Fruit fly (Drosophila melanogaster): Measurements from ENCODE around the gene Cp15.

The Cp15 gene

DNA sequence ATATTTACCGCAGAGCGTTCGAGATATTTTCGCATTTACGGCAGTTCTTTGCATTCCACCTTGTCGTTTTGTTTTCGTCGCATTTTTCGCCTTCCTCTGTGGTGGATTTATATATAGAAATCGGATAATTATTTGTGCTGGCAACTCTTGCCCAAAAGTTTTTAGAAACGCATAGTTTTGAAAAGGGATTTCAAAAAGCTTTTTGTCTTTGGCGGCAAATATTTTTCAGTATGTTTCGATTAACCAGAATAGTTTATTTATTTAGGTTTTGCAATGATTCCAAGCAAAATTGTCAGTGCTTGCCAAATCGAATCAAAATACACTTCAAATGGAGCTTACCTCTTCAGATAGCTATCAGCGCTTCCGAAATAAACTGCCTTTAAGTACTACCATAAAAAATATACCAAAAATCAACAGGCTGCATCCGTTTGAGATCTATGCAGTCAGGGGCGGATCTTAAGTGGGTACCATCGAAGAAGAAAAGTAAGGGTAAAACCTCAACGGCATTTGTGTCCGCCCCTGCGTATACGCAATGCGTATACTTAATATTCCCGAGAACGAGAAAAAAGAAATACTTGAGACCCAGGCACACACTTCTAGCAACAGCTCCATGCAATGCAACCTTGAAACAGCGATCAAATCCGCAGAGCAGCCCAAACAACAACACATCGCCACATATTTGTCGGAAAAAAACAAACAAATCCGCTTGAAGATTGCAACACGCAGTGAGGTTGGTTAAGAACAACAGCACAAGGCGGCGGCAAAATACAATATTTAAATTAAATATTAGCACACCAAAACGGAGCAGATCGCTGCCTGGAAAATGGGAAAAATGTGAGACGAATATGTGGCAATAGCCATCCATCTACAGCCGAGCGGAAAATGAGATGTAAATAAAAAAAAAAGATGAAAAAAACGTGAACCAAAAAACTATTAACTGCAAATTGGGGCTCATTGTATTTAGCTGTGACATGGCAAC is 21.7 kb downstream of the Cp15 start, which contains the start of gene CG13306 (continued):
- TF ChIP-seq CG6813 (GFP tag; optimal IDR thresholded peaks at IDR 0.05), result no peak
- no peak for TF ChIP-seq CG3726 (GFP tag; IDR thresholded peaks at IDR 0.05)
- no peak for TF ChIP-seq Xrp1 (GFP tag; IDR thresholded peaks at IDR 0.05)
- 0 out of 2 replicates have a peak, but pooled peaks have one; percentile 6 for TF ChIP-seq CG11247 (GFP tag; IDR thresholded peaks at IDR 0.05)
- no peak for TF ChIP-seq Xbp1 (GFP tag; optimal IDR thresholded peaks at IDR 0.05)
- no peak for TF ChIP-seq CG11696 (GFP tag; IDR thresholded peaks at IDR 0.05)
- TF ChIP-seq CG11398 (GFP tag; optimal IDR thresholded peaks at IDR 0.05), result no peak
- no peak for TF ChIP-seq CG10274 (GFP tag; optimal IDR thresholded peaks at IDR 0.05)
- TF ChIP-seq CG2712 (tag; optimal IDR thresholded peaks at IDR 0.05), result no peak
- no peak for TF ChIP-seq CG34376 (GFP tag; optimal IDR thresholded peaks at IDR 0.05)
- TF ChIP-seq CG31365 (tag; optimal IDR thresholded peaks at IDR 0.05), result no peak
- no peak for TF ChIP-seq CG32532 (GFP tag; IDR thresholded peaks at IDR 0.05)
- no peak for TF ChIP-seq scrt (GFP tag; optimal IDR thresholded peaks at IDR 0.05)
- TF ChIP-seq insv (GFP tag; optimal IDR thresholded peaks at IDR 0.05), result no peak
- no peak for TF ChIP-seq pan (optimal IDR thresholded peaks at IDR 0.05)
- peak in 1 of 2 experiments; percentile 57 for TF ChIP-seq pan (GFP tag; optimal IDR thresholded peaks at IDR 0.05 in 1 of 2, IDR thresholded peaks at IDR 0.05 in 1 of 2)
- TF ChIP-seq NFAT (GFP tag; IDR thresholded peaks at IDR 0.05), result peak; percentile 39; the same call in 1 of the 2 replicates
- TF ChIP-seq CG4730 (GFP tag; IDR thresholded peaks at IDR 0.05), result 0 out of 2 replicates have a peak, but pooled peaks have one; percentile 20
- no peak for TF ChIP-seq CG10366 (GFP tag; IDR thresholded peaks at IDR 0.05)
- no peak for TF ChIP-seq Lpt (GFP tag; optimal IDR thresholded peaks at IDR 0.05)
- TF ChIP-seq CG11085 (GFP tag; IDR thresholded peaks at IDR 0.05), result no peak
- TF ChIP-seq CG4360 (GFP tag; IDR thresholded peaks at IDR 0.05), result no peak
- no peak for TF ChIP-seq jing (GFP tag; optimal IDR thresholded peaks at IDR 0.05)
- TF ChIP-seq CG1602 (GFP tag; optimal IDR thresholded peaks at IDR 0.05), result no peak
- TF ChIP-seq Ravus (GFP tag; IDR thresholded peaks at IDR 0.05), result no peak
- TF ChIP-seq MESR4 (GFP tag; optimal IDR thresholded peaks at IDR 0.05), result no peak
- TF ChIP-seq lola (GFP tag; optimal IDR thresholded peaks at IDR 0.05), result no peak
- no peak; the same call in 2 of the 3 replicates for TF ChIP-seq tgo (GFP tag; IDR thresholded peaks at IDR 0.05)
- no peak for TF ChIP-seq Adf1 (GFP tag; IDR thresholded peaks at IDR 0.05)
- no peak for TF ChIP-seq CG2120 (GFP tag; optimal IDR thresholded peaks at IDR 0.05)
- TF ChIP-seq NK7.1 (GFP tag; optimal IDR thresholded peaks at IDR 0.05), result no peak
- peak; percentile 0 for TF ChIP-seq Nf-YC (tag; optimal IDR thresholded peaks at IDR 0.05)
- TF ChIP-seq CG16813 (GFP tag; IDR thresholded peaks at IDR 0.05; ENCODE audit: partially characterized antibody), result 0 out of 3 replicates have a peak, but pooled peaks have one; percentile 28
- TF ChIP-seq ems (GFP tag; optimal IDR thresholded peaks at IDR 0.05), result no peak
- no peak for TF ChIP-seq CG8944 (GFP tag; optimal IDR thresholded peaks at IDR 0.05)
- no peak for TF ChIP-seq CG13287 (GFP tag; IDR thresholded peaks at IDR 0.05; ENCODE audit: partially characterized antibody)
- TF ChIP-seq Bgb (GFP tag; IDR thresholded peaks at IDR 0.05; ENCODE audit: partially characterized antibody), result no peak
- TF ChIP-seq CG11456 (GFP tag; IDR thresholded peaks at IDR 0.05), result 0 out of 3 replicates have a peak, but pooled peaks have one; percentile 18
- TF ChIP-seq gfzf (GFP tag; optimal IDR thresholded peaks at IDR 0.05), result no peak
- no peak for TF ChIP-seq Asciz (GFP tag; optimal IDR thresholded peaks at IDR 0.05)
- TF ChIP-seq danr (GFP tag; IDR thresholded peaks at IDR 0.05), result no peak
- TF ChIP-seq CG16779 (GFP tag; IDR thresholded peaks at IDR 0.05), result no peak
- no peak for TF ChIP-seq GATAe (GFP tag; conservative IDR thresholded peaks at IDR 0.05)
- peak; percentile 5 for TF ChIP-seq abd-A (tag; optimal IDR thresholded peaks at IDR 0.05)
- TF ChIP-seq nerfin-2 (GFP tag; IDR thresholded peaks at IDR 0.05; ENCODE audit: partially characterized antibody), result no peak
- TF ChIP-seq ci (GFP tag; IDR thresholded peaks at IDR 0.05), result no peak
- peak; percentile 47 for TF ChIP-seq CG10543 (GFP tag; optimal IDR thresholded peaks at IDR 0.05)
- TF ChIP-seq tio (GFP tag; optimal IDR thresholded peaks at IDR 0.05), result no peak
- no peak for TF ChIP-seq fd3F (GFP tag; optimal IDR thresholded peaks at IDR 0.05)

Data from whole organism, embryonic.